Fruit fly (Drosophila melanogaster): ENCODE measurements around the gene Cpr64Ab.

Gene Cpr64Ab

dm6 chr3L:4209078-4209477 lies 2.3 kb downstream of the Cpr64Ab start, which contains the start of gene Cpr64Aa:
Gene Cpr64Aa, minus strand, starts transcription at chr3L:4209178.
- TF ChIP-seq CG8478 (optimal IDR thresholded peaks at IDR 0.05) (no peak), CTCF (optimal IDR thresholded peaks at IDR 0.05) (no peak)

- TF ChIP-seq CTCF (optimal IDR thresholded peaks at IDR 0.05) (no peak), CG8478 (optimal IDR thresholded peaks at IDR 0.05) (no peak)
Measured at dm6 chr3L:4204867-4205266, 6.5 kb downstream of the Cpr64Ab start.

- TF ChIP-seq CTCF (optimal IDR thresholded peaks at IDR 0.05) (no peak), CG8478 (optimal IDR thresholded peaks at IDR 0.05) (no peak)
Measured at dm6 chr3L:4204239-4204638, 7.1 kb downstream of the Cpr64Ab start, which contains the start of gene CG15005. Gene CG15005, minus strand, starts transcription at chr3L:4204339.

dm6 chr3L:4193730-4194649 lies 17.4 kb downstream of the Cpr64Ab start, which contains the start of gene CG43367:
Gene CG43367, plus strand, starts transcription at chr3L:4193993.
- TF ChIP-seq CTCF (optimal IDR thresholded peaks at IDR 0.05) = no peak

DNA sequence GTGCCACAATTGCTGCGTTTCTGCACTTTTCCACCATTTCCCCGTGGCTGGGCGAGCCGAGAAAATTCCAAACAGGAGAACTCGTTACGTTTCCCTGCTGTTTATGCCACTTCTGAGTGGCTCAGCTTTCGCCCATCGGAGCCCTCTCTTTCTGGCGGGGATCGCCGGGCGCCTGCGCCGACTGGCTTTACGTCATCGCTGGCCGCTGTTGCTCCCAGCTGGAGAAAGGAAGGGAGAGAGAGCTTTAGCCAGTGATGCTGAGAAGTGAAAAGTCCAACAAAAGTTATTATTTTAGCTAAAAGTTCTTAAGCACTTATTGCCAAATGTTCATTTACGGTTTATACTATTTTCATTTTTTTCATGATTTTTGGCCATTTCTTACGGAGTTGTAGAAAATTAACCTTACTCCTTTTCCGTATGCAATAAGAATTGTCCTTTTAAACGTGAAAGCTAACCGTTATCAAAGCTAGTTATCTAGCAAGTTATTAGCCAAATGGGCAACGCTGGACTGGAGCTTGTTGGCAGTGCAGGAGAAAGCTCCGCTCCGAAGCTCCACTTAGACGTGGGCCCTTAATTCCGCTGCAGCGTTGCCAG lies 23.3 kb downstream of the Cpr64Ab start, which contains the start of the genes Teh2 and tipE:
TSS of gene Teh2 (minus strand) at position 94 of the 594 bp plus-strand sequence.
TSS of gene tipE (plus strand) at position 570 of the 594 bp plus-strand sequence.
- TF ChIP-seq CTCF (optimal IDR thresholded peaks at IDR 0.05) (no peak), CG8478 (optimal IDR thresholded peaks at IDR 0.05) (no peak)

DNA sequence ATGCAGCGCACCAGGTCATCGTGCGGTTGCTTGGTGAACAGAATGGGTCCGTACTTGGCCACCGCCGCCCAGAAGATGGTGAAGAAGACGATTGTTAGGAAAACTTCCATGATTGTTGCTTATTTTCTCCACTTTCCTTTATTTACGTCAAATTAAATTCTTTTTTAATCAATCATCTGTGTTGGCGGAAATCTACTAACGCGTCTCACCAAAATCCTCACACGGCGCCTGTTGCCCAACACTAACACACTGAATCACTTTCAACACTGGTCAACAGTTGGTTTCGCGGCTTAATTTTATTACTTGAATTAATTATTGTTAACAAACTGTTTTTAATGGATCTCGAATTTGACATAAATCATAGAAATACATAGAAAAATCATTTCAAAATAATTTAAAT lies 24.7 kb downstream of the Cpr64Ab start, which contains the start of gene VhaM9.7-c:
TSS of gene VhaM9.7-c (minus strand) at position 207 of the 400 bp plus-strand sequence.
- TF ChIP-seq CG8478 (optimal IDR thresholded peaks at IDR 0.05) = no peak
- no peak for TF ChIP-seq CTCF (optimal IDR thresholded peaks at IDR 0.05)

DNA sequence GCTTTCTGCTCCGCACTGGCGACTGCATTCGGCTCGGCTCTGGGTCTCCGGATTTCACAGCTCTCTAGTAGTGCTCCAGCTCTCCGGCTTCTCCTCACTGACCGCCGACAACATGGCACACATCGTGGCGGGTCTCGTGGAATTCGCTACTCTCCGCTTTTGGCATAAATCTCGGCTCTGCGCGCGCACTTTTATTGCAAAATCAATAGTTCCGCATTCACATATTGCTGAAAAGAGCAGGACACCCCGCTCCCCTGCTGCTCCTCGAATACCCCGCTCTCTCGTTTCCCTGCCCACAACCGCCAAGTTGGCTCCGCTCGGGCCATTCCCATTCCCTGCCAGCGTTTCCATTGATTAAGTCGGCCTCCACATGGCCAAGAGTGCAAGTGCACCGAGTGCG lies 26.1 kb downstream of the Cpr64Ab start:
- TF ChIP-seq CTCF (optimal IDR thresholded peaks at IDR 0.05) (no peak), CG8478 (optimal IDR thresholded peaks at IDR 0.05) (no peak)

- no peak for TF ChIP-seq CG8478 (optimal IDR thresholded peaks at IDR 0.05)
- no peak for TF ChIP-seq CTCF (optimal IDR thresholded peaks at IDR 0.05)
Measured at dm6 chr3L:4184563-4184962, 26.8 kb downstream of the Cpr64Ab start, which contains the start of gene Teh3. Gene Teh3, minus strand, starts transcription at chr3L:4184663.

DNA sequence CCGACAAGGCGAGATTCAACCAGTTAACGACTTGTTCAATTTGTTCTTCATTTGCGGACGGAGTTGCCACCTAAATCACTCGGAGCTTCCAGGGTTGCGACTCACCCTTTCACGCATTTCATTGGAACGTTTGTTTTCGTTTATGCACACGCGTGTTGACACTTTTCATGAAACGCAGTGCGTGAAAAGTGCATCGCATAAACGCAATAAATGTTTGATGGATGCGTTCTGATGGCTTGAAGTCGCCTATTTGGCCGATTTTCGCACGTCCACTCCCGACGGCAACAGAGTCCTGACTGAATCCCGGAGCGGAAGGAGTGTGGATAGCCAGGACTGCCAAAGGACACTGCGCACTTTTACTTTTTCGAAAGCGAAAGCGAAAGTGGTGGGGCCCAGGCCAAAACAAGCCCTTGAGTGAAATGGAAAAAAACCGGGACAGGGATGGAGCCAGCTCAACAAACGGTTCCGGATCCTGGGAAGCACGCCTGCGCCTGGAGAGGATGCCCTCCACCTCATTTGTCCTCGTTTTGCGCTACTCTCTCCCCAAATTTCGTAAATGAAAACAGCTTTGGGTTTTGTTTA lies 33.3 kb downstream of the Cpr64Ab start, which contains the start of gene Teh4:
TSS of gene Teh4 (minus strand) at position 290 of the 582 bp plus-strand sequence.
- no peak for TF ChIP-seq CTCF (optimal IDR thresholded peaks at IDR 0.05)
- no peak for TF ChIP-seq CG8478 (optimal IDR thresholded peaks at IDR 0.05)

- TF ChIP-seq CG8478 (optimal IDR thresholded peaks at IDR 0.05) = no peak
- TF ChIP-seq CTCF (optimal IDR thresholded peaks at IDR 0.05) = no peak
Measured at dm6 chr3L:4173584-4173983, 37.8 kb downstream of the Cpr64Ab start, which contains the start of gene CG18675. Gene CG18675, plus strand, starts transcription at chr3L:4173884.

dm6 chr3L:4169957-4170651 lies 41.2 kb downstream of the Cpr64Ab start, which contains the start of gene Ero1L:
Gene Ero1L, plus strand, starts transcription at chr3L:4170404.
- TF ChIP-seq CTCF (optimal IDR thresholded peaks at IDR 0.05) (peak in 1 of 2 experiments; percentile 15), CG8478 (optimal IDR thresholded peaks at IDR 0.05) (no peak)

dm6 chr3L:4167353-4167842 lies 43.9 kb downstream of the Cpr64Ab start, which contains the start of gene mas:
Gene mas, minus strand, starts transcription at chr3L:4167464.
- no peak for TF ChIP-seq CTCF (optimal IDR thresholded peaks at IDR 0.05)
- no peak for TF ChIP-seq CG8478 (optimal IDR thresholded peaks at IDR 0.05)

dm6 chr3L:4160926-4161325 lies 50.4 kb downstream of the Cpr64Ab start, which contains the start of gene nab:
Gene nab, minus strand, starts transcription at chr3L:4160932.
- TF ChIP-seq CG8478 (optimal IDR thresholded peaks at IDR 0.05) (no peak), CTCF (optimal IDR thresholded peaks at IDR 0.05) (no peak)

Data from S2 (cell line).